Worm (Caenorhabditis elegans) whole organism, L4/young adult: ENCODE data around the gene F26D2.16.

Source experiments
- W03F9.2 ChIP-seq: fragments of 150-350 bp; optimal IDR thresholded peaks from 2 replicates; lab custom pipeline; 2014; ENCODE audit warnings: missing biosample characterization, missing genetic modification characterization
- dao-5 ChIP-seq: sonication (generic microtip); optimal IDR thresholded peaks from 2 replicates; lab custom pipeline; 2016; ENCODE audit warnings: missing genotype, missing genetic modification characterization, moderate library complexity, missing compliant biosample characterization
- him-1 ChIP-seq: sonication (generic microtip); optimal IDR thresholded peaks from 2 replicates; lab custom pipeline; 2016; ENCODE audit warnings: missing genotype, missing genetic modification reagents, missing genetic modification characterization, missing compliant biosample characterization

The F26D2.16 gene

DNA sequence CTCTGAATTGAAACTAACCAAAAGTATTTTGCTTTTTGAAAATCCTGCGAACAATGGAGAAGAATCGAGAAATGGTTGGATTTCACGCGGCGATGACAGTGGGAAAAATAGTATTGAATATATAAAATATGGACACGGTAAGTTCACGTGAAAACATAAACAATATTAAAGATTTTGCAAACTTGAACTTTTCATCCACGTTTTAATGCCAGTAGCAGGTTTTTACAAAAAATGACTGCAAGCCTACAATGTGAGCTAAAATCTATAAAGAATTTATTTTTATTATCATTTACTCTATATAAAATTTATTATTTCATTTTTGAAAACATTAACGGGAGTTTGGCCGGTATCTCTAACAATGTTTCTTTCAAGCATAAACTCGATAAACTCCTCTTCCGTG, 9.8 kb upstream of the F26D2.16 start, which contains the start of gene F26D2.10:
F26D2.10 (minus strand) TSS at position 101 of the 400 bp plus-strand sequence.
- no peak for TF ChIP-seq W03F9.2
- TF ChIP-seq him-1 (tag; lab: Kevin White, UChicago) = no peak
- no peak for TF ChIP-seq dao-5 (tag; lab: Kevin White, UChicago)

DNA sequence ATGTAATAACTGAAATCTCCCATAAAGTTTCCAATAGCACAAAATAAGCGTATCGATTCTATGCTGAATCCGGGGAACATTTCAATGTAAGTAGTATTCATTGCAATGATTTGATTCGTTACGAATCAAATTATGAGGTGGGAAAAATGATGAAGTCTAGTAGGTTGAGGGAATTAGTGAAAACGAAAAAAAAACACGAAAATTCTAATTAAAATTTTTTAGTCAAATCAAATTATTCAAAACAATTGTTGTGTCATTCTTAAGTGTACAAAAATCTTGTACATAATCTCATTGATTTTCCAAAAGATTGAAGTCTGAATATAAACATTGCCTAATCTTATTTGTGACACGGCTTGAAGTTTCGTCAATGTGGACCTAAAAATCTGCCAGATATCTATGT, 4.8 kb upstream of the F26D2.16 start, which contains the start of gene srw-29:
srw-29 (minus strand) TSS at position 101 of the 400 bp plus-strand sequence.
- TF ChIP-seq dao-5 (tag; lab: Kevin White, UChicago) (no peak), W03F9.2 (no peak), him-1 (tag; lab: Kevin White, UChicago) (no peak)

DNA sequence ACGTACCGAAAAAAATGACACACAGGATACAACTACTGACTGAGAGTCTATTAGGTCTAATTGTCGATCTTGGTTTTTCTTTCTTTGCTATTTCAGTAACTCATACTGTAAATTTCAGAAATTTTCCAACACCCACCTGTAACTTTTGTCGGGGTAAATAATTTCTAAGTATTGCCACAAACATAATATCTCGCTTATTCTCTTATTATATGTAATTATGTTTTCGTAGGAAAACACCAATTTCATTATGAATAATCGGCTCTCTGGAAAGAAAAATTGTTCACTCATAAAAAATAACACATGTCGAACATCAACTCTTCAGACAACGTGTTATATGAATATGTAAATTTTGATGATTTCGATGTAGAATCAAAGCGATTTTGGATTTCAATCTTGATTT, 1.0 kb upstream of the F26D2.16 start, which contains the start of gene srw-48:
srw-48 (plus strand) TSS at position 301 of the 400 bp plus-strand sequence.
- no peak for TF ChIP-seq W03F9.2
- TF ChIP-seq him-1 (tag; lab: Kevin White, UChicago) = no peak
- no peak for TF ChIP-seq dao-5 (tag; lab: Kevin White, UChicago)

DNA sequence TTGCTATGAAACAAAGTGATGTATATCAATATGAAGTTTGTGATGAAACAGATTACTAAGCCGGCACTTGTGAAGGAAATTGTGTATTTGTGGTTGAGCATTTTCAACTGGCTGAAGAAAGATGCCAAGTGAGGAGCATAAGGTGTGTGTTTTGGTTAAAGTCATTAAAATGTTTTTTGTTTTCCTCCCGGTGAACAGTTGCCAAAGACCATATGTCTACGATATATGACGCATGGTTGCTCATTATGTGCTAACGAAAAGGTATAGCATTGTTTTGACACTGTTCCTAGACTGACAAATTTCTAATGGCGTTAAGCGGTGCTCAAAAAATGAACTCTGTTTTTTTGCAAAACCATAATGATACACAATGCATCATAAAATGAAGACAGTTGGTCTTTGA, 2.7 kb downstream of the F26D2.16 start, which contains the start of gene str-55:
str-55 (minus strand) TSS at position 101 of the 400 bp plus-strand sequence.
- TF ChIP-seq dao-5 (tag; lab: Kevin White, UChicago) = no peak
- TF ChIP-seq him-1 (tag; lab: Kevin White, UChicago) = no peak
- TF ChIP-seq W03F9.2 = no peak

DNA sequence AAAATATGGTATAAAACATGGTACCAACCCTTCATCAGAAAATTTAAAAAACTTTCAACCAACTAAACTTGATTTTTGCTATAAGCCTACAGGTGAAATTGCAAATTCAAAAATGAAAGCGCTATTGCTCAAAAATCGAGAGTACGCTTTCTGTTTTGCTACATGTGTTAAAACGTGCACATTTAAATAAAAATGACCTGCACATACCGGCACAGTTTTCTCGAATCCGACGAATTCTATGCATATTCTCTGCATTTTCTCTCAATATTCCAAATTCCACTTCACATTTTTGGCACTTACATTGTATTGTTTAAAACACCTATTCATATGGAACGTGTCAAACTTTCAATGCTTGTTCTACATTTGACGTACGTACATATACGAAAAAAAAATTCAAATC, 9.1 kb downstream of the F26D2.16 start, which contains the start of gene srh-145:
srh-145 (plus strand) TSS at position 193 of the 400 bp plus-strand sequence.
- no peak for TF ChIP-seq him-1 (tag; lab: Kevin White, UChicago)

DNA sequence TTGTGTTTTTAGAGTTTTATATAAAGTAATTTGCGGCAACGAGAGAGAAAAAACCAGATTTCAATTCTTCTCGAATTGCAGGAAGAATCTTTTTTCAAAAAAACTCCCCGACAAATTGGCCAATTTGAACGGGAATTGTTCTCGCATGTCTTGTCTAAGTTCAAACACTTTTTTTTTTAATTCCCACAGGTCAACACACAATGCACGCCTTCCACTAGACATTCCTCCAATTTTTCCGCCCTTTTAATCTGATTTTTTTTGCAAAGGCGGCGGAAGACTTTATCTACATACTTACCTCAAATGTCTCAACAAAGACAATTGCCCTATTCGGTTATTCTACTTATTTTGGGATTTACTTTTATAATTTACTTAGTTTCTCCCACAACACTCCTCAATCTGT, 12.0 kb downstream of the F26D2.16 start, which contains the start of gene F26D2.3:
F26D2.3 (plus strand) TSS at position 301 of the 400 bp plus-strand sequence.
- TF ChIP-seq dao-5 (tag; lab: Kevin White, UChicago) = no peak
- TF ChIP-seq him-1 (tag; lab: Kevin White, UChicago) = no peak
- no peak for TF ChIP-seq W03F9.2

DNA sequence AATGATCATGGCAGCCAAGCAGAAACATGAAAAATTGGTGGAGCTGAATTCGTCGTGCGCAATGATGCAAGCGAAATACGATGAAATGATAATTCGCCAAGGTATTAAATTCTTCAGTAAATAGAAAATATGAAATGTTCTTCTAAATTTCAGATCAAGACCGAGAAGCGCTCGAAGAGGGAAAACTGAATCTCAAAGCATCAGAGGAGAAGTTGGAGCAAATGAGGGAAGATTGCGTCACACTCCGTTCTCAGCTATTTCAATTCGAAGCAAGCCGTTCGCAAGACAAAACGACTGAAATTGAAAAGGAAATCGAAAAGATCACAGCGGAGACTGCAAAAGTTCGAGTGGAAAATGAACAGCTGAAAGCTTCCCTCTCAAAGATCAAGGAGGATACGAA, 13.3 kb downstream of the F26D2.16 start:
- no peak for TF ChIP-seq W03F9.2
- TF ChIP-seq dao-5 (tag; lab: Kevin White, UChicago) = no peak
- TF ChIP-seq him-1 (tag; lab: Kevin White, UChicago) = no peak

DNA sequence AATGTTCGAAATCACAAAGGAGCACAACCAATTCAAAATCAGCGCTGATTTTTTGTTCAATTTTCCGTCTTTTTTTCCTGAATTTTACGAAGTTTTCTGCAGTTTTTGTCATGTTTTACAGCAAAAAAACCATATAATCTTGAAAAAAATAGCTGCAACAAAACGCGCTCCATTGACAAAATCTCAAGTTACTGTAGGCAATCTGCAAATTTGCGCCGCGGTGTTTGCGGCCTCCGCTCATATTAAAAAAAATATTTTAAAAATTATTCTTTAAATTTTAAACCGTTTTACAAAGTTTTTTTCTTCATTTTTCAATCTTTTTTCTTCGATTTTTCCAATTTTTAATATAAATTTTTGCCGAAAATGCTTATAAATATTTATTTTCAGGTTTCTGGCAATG, 14.3 kb downstream of the F26D2.16 start:
- TF ChIP-seq dao-5 (tag; lab: Kevin White, UChicago) (no peak), him-1 (tag; lab: Kevin White, UChicago) (no peak), W03F9.2 (no peak)

DNA sequence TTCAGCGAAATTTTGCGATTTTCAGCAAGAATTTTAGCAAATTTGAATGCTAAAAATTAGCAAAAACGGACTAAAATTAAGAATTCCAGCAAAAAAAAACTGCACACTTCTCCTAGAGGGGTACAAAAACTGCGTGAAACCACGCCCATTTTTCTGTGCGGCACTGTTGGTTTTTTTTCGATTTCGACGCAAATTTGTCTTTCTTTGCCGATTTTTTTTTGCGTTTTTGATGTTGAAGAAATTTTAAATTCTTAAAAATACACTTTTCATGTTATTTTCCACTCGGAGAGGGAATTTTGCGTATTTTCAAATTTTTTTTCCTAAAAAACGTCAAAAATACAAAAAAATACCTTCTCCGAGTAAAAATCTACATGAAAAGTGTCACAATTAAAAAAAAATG, 15.7 kb downstream of the F26D2.16 start, which contains the start of gene syp-1:
syp-1 (plus strand) TSS at position 301 of the 400 bp plus-strand sequence.
- TF ChIP-seq W03F9.2 (no peak), dao-5 (tag; lab: Kevin White, UChicago) (no peak), him-1 (tag; lab: Kevin White, UChicago) (no peak)

DNA sequence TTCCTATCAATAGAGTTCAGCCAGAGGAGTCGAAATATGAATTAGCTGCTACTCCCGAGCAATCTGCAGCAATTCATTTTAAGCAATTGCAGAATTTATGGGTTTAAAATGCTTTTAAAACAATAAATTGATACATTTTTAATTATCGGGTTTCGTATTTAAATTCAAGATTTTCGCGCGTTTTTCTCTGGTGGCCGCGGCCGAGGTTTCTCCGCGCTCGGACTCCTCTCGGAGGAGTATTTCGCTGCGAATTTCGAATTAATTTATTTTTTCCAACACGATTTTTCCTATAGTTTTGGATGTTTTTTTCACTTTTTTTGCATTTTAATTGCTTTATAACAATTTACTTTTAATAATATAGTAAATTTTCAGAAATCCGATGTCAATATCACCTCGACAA, 18.1 kb downstream of the F26D2.16 start, which contains the start of gene F13A7.14:
F13A7.14 (plus strand) TSS at position 373 of the 400 bp plus-strand sequence.
- no peak for TF ChIP-seq him-1 (tag; lab: Kevin White, UChicago)
- TF ChIP-seq W03F9.2 = peak; percentile 72

DNA sequence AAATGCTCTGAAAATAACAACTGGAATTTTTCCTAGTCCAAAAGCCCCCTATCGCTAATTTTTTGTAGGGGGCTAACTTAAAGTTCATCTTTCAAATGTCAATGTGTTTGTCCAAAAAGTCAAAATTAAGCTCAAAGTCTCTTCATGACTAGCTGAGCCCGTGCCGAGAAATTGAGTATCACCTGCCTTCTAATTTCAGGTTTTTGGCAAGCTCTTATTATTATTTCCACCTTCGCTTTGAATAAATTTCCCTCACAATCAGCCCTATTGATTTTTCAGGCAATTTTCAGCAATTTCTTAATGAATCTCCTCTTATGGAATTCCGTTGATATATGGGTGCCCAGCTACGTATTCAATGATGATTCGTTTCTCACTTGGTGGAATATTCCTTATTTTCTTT, 20.3 kb downstream of the F26D2.16 start, which contains the start of gene sre-36:
sre-36 (plus strand) TSS at position 301 of the 400 bp plus-strand sequence.
- no peak for TF ChIP-seq W03F9.2

DNA sequence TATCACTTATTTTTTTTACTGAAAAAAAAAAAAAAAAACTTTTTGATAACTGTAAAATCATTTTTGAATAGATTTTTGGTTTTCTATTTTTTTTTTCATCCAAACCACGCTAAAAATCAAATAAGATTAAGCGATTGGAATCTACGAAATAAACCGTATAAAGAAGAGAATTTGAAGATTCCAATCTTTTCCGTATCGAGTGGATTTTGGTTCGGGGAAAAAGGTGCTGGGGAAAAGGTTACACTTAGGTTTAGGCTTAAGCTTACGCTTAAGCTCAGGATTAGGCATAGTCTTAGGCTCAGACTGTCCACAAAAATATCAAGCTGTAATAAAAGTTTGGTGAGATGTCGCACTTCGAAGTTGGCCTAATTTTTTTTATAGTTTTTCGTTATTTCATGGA, 23.9 kb downstream of the F26D2.16 start, which contains the start of gene F13A7.12:
F13A7.12 (plus strand) TSS at position 301 of the 400 bp plus-strand sequence.
- TF ChIP-seq him-1 (tag; lab: Kevin White, UChicago) = no peak

DNA sequence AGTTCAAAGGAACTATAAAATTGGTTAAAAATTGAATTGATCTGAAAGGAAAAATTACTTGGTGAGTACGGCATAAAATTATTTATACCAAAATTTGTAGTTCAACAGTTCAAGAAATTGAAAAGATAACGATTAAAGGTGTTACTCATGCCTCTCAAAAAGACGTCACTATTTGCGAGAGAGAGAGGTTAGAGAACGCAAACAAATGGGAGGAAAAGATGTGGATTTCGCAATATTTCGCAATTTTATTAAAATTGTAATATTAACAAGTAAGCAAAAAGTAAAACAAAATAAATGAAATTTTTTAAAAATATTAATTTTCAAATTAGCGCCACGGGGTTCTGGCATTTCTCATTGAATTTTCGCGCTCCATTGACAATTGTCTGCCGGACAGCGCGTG, 24.5 kb downstream of the F26D2.16 start, which contains the start of gene F13A7.11:
F13A7.11 (minus strand) TSS at position 174 of the 400 bp plus-strand sequence.
- no peak for TF ChIP-seq W03F9.2
- TF ChIP-seq dao-5 (tag; lab: Kevin White, UChicago) = no peak
- TF ChIP-seq him-1 (tag; lab: Kevin White, UChicago) = no peak

DNA sequence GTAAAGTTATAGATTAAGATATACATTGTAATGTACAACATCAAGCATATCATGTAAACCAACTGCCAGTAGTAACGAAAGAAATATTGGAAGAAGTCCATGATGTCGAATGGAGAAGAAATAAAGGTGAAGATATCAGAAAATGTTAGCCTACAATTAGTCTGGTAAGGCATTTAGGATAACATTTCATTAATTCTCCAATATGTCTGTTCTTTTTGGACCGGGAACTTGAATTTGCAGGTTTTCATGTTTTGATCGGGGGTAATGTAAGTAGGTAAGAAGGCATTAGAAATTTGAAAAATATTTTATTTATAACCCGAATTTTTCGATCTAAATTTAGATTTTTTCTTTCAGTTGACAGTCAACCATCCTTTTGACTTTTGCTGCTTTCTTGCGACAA, 25.9 kb downstream of the F26D2.16 start, which contains the start of gene srd-63:
srd-63 (minus strand) TSS at position 101 of the 400 bp plus-strand sequence.
- TF ChIP-seq W03F9.2 (no peak), dao-5 (tag; lab: Kevin White, UChicago) (no peak), him-1 (tag; lab: Kevin White, UChicago) (no peak)

DNA sequence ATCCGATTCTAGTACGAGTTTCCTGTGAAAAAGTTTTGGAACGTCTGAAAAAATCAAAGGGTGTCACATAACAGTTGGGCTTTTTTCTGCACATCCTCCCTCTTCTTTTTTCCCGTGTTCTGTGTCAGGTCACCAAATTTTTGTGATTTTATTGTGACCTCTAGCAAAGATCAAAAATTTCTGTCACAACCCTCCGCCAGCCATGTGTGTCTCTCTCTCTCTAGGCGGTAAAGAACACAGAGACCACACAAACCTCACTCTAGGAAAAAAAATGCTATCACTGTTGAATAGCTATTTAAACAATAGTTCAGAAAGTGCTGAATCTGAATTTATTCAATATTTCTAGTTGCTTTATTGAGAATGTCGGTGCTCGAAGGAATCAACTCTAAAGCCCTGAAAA, 29.0 kb downstream of the F26D2.16 start, which contains the start of gene gst-44:
gst-44 (plus strand) TSS at position 237 of the 400 bp plus-strand sequence.
- no peak for TF ChIP-seq W03F9.2
- no peak for TF ChIP-seq dao-5 (tag; lab: Kevin White, UChicago)
- no peak for TF ChIP-seq him-1 (tag; lab: Kevin White, UChicago)
